Worm (Caenorhabditis elegans) whole organism, young adult: Measurements from ENCODE around the gene srh-61.

Source experiments
- gei-17 ChIP-seq: fragments of 200-800 bp; sonication (Bioruptor generic); optimal IDR thresholded peaks from 2 replicates; lab custom pipeline; 2018; ENCODE audit warnings: mild to moderate bottlenecking, missing genetic modification characterization, missing compliant biosample characterization
- lin-40 ChIP-seq: sonication (generic microtip); optimal IDR thresholded peaks from 2 replicates; lab custom pipeline; 2016; ENCODE audit warnings: missing genetic modification characterization, mild to moderate bottlenecking, missing compliant biosample characterization, missing genotype, missing genetic modification reagents
- somi-1 ChIP-seq: fragments of 200-800 bp; sonication (Bioruptor generic); optimal IDR thresholded peaks from 2 replicates; lab custom pipeline; 2018; ENCODE audit warnings: mild to moderate bottlenecking, missing genetic modification characterization, missing compliant biosample characterization
- unc-62 ChIP-seq: fragments of 150-350 bp; optimal IDR thresholded peaks from 2 replicates; lab custom pipeline; 2014; ENCODE audit warnings: missing biosample characterization, missing genetic modification reagents, missing genetic modification characterization

- no peak for TF ChIP-seq unc-62 (GFP tag; lab: Kevin White, UChicago)
- no peak for TF ChIP-seq gei-17
- no peak for TF ChIP-seq lin-40
- no peak for TF ChIP-seq somi-1 (GFP tag; lab: Kevin White, UChicago)
Measured at ce11 chrII:12547547-12547946, 31.3 kb upstream of the srh-61 start, which contains the start of gene F49C5.16.
